Fruit fly (Drosophila melanogaster) whole organism: Measurements from ENCODE around the gene Dlip1.

Experiments used
- CG8478 ChIP-seq: fragments of >200 bp; optimal IDR thresholded peaks from 2 replicates; lab custom pipeline; 2018; ENCODE audit warnings: inconsistent platforms
- Dll ChIP-seq: fragments of >200 bp; optimal IDR thresholded peaks from 2 replicates; lab custom pipeline; 2017
- EcR ChIP-seq, 2 experiments: fragments of >200 bp; optimal IDR thresholded peaks; 2 replicates each; lab custom pipeline; 2017; ENCODE audit warnings: missing biosample characterization in 2 of 2, missing genetic modification characterization in 2 of 2, missing genetic modification reagents in 2 of 2
- pan ChIP-seq: fragments of >200 bp; optimal IDR thresholded peaks from 2 replicates; lab custom pipeline; 2017
- psq ChIP-seq: fragments of >200 bp; optimal IDR thresholded peaks from 2 replicates; lab custom pipeline; 2017
- usp ChIP-seq: fragments of >200 bp; optimal IDR thresholded peaks from 2 replicates; lab custom pipeline; 2017; ENCODE audit warnings: missing biosample characterization, missing genetic modification characterization, mixed read lengths

Dlip1 gene

dm6 chrX:9201866-9202681 is 43.7 kb downstream of the Dlip1 start:
- TF ChIP-seq psq (lab: Kevin White, UChicago), result no peak
- TF ChIP-seq EcR (GFP tag; optimal IDR thresholded peaks at IDR 0.05; lab: Kevin White, UChicago), result no peak
- TF ChIP-seq CG8478 (lab: Kevin White, UChicago), result no peak
- TF ChIP-seq usp, result no peak
- no peak for TF ChIP-seq Dll (lab: Kevin White, UChicago)
- no peak for TF ChIP-seq pan (lab: Kevin White, UChicago)
